Fruit fly (Drosophila melanogaster): ENCODE measurements around the gene tmod.

DNA sequence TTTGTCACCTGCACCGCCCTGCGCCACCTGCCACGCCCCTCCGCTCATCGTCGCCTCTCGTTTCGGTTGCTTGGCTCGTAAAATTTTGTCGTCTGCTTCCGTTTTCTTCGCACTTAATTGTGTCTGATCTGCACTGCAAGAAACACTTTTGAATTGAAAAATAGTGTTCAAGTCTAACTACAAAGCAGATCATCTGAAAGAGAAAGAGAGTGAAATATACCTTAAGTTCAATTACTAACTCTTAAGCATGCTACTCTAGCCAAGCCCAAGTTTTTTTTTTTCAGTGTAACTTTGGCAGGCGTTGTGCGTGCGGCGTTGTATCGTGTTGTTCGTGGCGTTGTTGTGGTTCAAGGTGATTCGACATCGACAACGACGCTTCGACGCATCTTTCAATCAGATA is 7.8 kb downstream of the tmod start:
- TF ChIP-seq usp (GFP tag; optimal IDR thresholded peaks at IDR 0.05) (no peak), Dll (optimal IDR thresholded peaks at IDR 0.05) (no peak), CG8478 (optimal IDR thresholded peaks at IDR 0.05) (no peak)
